Fruit fly (Drosophila melanogaster) whole organism, adult: ENCODE data around the gene CG16758.
A peak's percentile ranks its signal among the peaks of the same experiment; 100 is the strongest.

Experiments used
- CG11617 ChIP-seq: fragments of 200-800 bp; sonication (Bioruptor generic); optimal IDR thresholded peaks from 2 replicates; lab custom pipeline; 2017; ENCODE audit warnings: mild to moderate bottlenecking, missing biosample characterization, missing genetic modification reagents, missing genetic modification characterization
- CG14711 ChIP-seq: fragments of 200-800 bp; sonication (Bioruptor generic); optimal IDR thresholded peaks from 2 replicates; lab custom pipeline; 2018; ENCODE audit warnings: missing biosample characterization, mild to moderate bottlenecking, missing genetic modification characterization, moderate library complexity
- CG33017 ChIP-seq: fragments of 200-800 bp; sonication (Bioruptor generic); optimal IDR thresholded peaks from 2 replicates; lab custom pipeline; 2018; ENCODE audit warnings: missing biosample characterization, mild to moderate bottlenecking, missing genetic modification characterization, moderate library complexity
- CG7101 ChIP-seq: fragments of 200-800 bp; sonication (Bioruptor generic); optimal IDR thresholded peaks from 2 replicates; lab custom pipeline; 2018; ENCODE audit warnings: missing biosample characterization, mild to moderate bottlenecking, missing genetic modification characterization, moderate library complexity
- Clk ChIP-seq: fragments of 200-800 bp; sonication (Bioruptor generic); optimal IDR thresholded peaks from 2 replicates; lab custom pipeline; 2017; ENCODE audit warnings: missing biosample characterization, missing genetic modification characterization
- Crg-1 ChIP-seq: fragments of 200-800 bp; sonication (Bioruptor generic); optimal IDR thresholded peaks from 2 replicates; lab custom pipeline; 2016; ENCODE audit warnings: missing biosample characterization, missing genetic modification characterization
- Mnt ChIP-seq: fragments of 200-800 bp; sonication (Bioruptor generic); optimal IDR thresholded peaks from 2 replicates; lab custom pipeline; 2016; ENCODE audit warnings: missing biosample characterization, mild to moderate bottlenecking, missing genetic modification characterization
- bab1 ChIP-seq: fragments of 200-800 bp; sonication (Bioruptor generic); optimal IDR thresholded peaks from 3 replicates; lab custom pipeline; 2019; ENCODE audit warnings: missing biosample characterization, mild to moderate bottlenecking, missing genetic modification characterization, moderate library complexity
- kay ChIP-seq: fragments of 200-800 bp; sonication (Bioruptor generic); peaks from one replicate; lab custom pipeline; 2016; ENCODE audit warnings: missing biosample characterization, missing genetic modification characterization, borderline replicate concordance
- ovo ChIP-seq: fragments of 200-800 bp; sonication (Bioruptor generic); optimal IDR thresholded peaks from 2 replicates; lab custom pipeline; 2016; ENCODE audit warnings: missing biosample characterization, missing genetic modification characterization
- pad ChIP-seq: fragments of 200-800 bp; sonication (Bioruptor generic); optimal IDR thresholded peaks from 3 replicates; lab custom pipeline; 2017; ENCODE audit warnings: missing biosample characterization, missing genetic modification characterization, mild to moderate bottlenecking, moderate library complexity, missing genetic modification reagents
- tj ChIP-seq: fragments of 200-800 bp; sonication (Bioruptor generic); optimal IDR thresholded peaks from 3 replicates; lab custom pipeline; 2017; ENCODE audit warnings: missing biosample characterization, mild to moderate bottlenecking, missing genetic modification characterization, moderate library complexity

dm6 chr3L:2531386-2532176 is 28.2 kb upstream of the CG16758 start:
- TF ChIP-seq kay (GFP tag; lab: Kevin White, UChicago) = no peak
- peak; percentile 23 for TF ChIP-seq pad (GFP tag; lab: Kevin White, UChicago)
- peak; percentile 45 for TF ChIP-seq Mnt (GFP tag; lab: Kevin White, UChicago)
- TF ChIP-seq CG7101 (tag; lab: Kevin White, UChicago) = peak; percentile 7
- TF ChIP-seq Crg-1 (GFP tag; lab: Kevin White, UChicago) = peak; percentile 41
- TF ChIP-seq CG33017 (tag; lab: Kevin White, UChicago) = peak; percentile 46
- peak; percentile 60 for TF ChIP-seq bab1 (GFP tag; lab: Kevin White, UChicago)
- peak; percentile 24 for TF ChIP-seq tj (GFP tag; lab: Kevin White, UChicago)
- TF ChIP-seq CG14711 (tag; lab: Kevin White, UChicago) = peak; percentile 47
- TF ChIP-seq CG11617 (GFP tag; lab: Kevin White, UChicago) = peak; percentile 63
- TF ChIP-seq ovo (GFP tag; lab: Kevin White, UChicago) = no peak
- peak; percentile 21 for TF ChIP-seq Clk (GFP tag; lab: Kevin White, UChicago)
